Worm (Caenorhabditis elegans) whole organism, midembryonic: ENCODE results near the gene R02D1.2.

Experiments used
- T22C8.4 ChIP-seq: fragments of 200-800 bp; sonication (Bioruptor generic); IDR thresholded peaks from 2 replicates; pipeline ENCODE4 v1.3.6; 2022; ENCODE audit warnings: missing genetic modification characterization, missing compliant biosample characterization
- cog-1 ChIP-seq: sonication (generic microtip); optimal IDR thresholded peaks from 2 replicates; lab custom pipeline; 2016; ENCODE audit warnings: missing genetic modification characterization, missing compliant biosample characterization
- flt-1 ChIP-seq: fragments of 200-800 bp; sonication (Bioruptor generic); IDR thresholded peaks from 2 replicates; pipeline ENCODE4 v1.3.6; 2022; ENCODE audit warnings: missing genetic modification characterization, missing compliant biosample characterization
- klf-2 ChIP-seq: fragments of 200-800 bp; sonication (Bioruptor generic); conservative IDR thresholded peaks from 2 replicates; pipeline ENCODE4 v1.3.6; 2022; ENCODE audit warnings: missing genetic modification reagents, missing genetic modification characterization, missing compliant biosample characterization
- med-1 ChIP-seq: sonication (generic microtip); optimal IDR thresholded peaks from 2 replicates; lab custom pipeline; 2017; ENCODE audit warnings: missing genetic modification characterization, mild to moderate bottlenecking, missing compliant biosample characterization, antibody characterized with exemption, missing genetic modification reagents; ENCODE audit not compliant: insufficient read depth
- ref-1 ChIP-seq: fragments of 200-800 bp; sonication (Bioruptor generic); conservative IDR thresholded peaks from 2 replicates; pipeline ENCODE4 v1.3.6; 2022; ENCODE audit warnings: missing genetic modification reagents, missing genetic modification characterization, missing compliant biosample characterization
- tab-1 ChIP-seq: fragments of 200-800 bp; sonication (Bioruptor generic); IDR thresholded peaks from 2 replicates; pipeline ENCODE4 v1.3.6; 2022; ENCODE audit warnings: missing genetic modification characterization, missing compliant biosample characterization
- ztf-23 ChIP-seq: fragments of 200-800 bp; sonication (Bioruptor generic); IDR thresholded peaks from 2 replicates; pipeline ENCODE4 v1.3.6; 2022; ENCODE audit warnings: missing genetic modification reagents, missing genetic modification characterization, missing compliant biosample characterization
- ztf-29 ChIP-seq: fragments of 200-800 bp; sonication (Bioruptor generic); IDR thresholded peaks from 2 replicates; pipeline ENCODE4 v1.3.6; 2022; ENCODE audit warnings: missing genetic modification reagents, missing genetic modification characterization, missing compliant biosample characterization

ce11 chrV:4360018-4360417 is 37.4 kb upstream of the R02D1.2 start:
- no peak for TF ChIP-seq med-1 (GFP tag; lab: Kevin White, UChicago)
- TF ChIP-seq ref-1, result no peak
- no peak for TF ChIP-seq cog-1
- TF ChIP-seq tab-1 (GFP tag; lab: Robert Waterston, UW), result no peak
- TF ChIP-seq ztf-23 (GFP tag; lab: Robert Waterston, UW), result no peak
- TF ChIP-seq klf-2 (GFP tag; lab: Robert Waterston, UW), result no peak
- no peak for TF ChIP-seq flt-1
- TF ChIP-seq T22C8.4, result no peak
- no peak for TF ChIP-seq ztf-29
